Fruit fly (Drosophila melanogaster) whole organism, adult: Measurements from ENCODE around the gene Gyc89Da.

Source experiments
- CG11617 ChIP-seq: fragments of 200-800 bp; sonication (Bioruptor generic); optimal IDR thresholded peaks from 2 replicates; lab custom pipeline; 2017; ENCODE audit warnings: mild to moderate bottlenecking, missing biosample characterization, missing genetic modification reagents, missing genetic modification characterization
- CG12768 ChIP-seq: fragments of 200-800 bp; sonication (Bioruptor generic); optimal IDR thresholded peaks from 2 replicates; lab custom pipeline; 2017; ENCODE audit warnings: missing biosample characterization, missing genetic modification characterization, mild to moderate bottlenecking, moderate library complexity, missing genetic modification reagents
- CG14711 ChIP-seq: fragments of 200-800 bp; sonication (Bioruptor generic); optimal IDR thresholded peaks from 2 replicates; lab custom pipeline; 2018; ENCODE audit warnings: missing biosample characterization, mild to moderate bottlenecking, missing genetic modification characterization, moderate library complexity
- CG1620 ChIP-seq: fragments of 200-800 bp; sonication (Bioruptor generic); optimal IDR thresholded peaks from 2 replicates; lab custom pipeline; 2016; ENCODE audit warnings: missing biosample characterization, missing genetic modification characterization
- CG33017 ChIP-seq: fragments of 200-800 bp; sonication (Bioruptor generic); optimal IDR thresholded peaks from 2 replicates; lab custom pipeline; 2018; ENCODE audit warnings: missing biosample characterization, mild to moderate bottlenecking, missing genetic modification characterization, moderate library complexity
- CG5204 ChIP-seq: fragments of 200-800 bp; sonication (Bioruptor generic); optimal IDR thresholded peaks from 2 replicates; lab custom pipeline; 2016; ENCODE audit warnings: missing biosample characterization, missing genetic modification characterization
- CG7045 ChIP-seq: fragments of 200-800 bp; sonication (Bioruptor generic); optimal IDR thresholded peaks from 2 replicates; lab custom pipeline; 2017; ENCODE audit warnings: missing biosample characterization, mild to moderate bottlenecking, missing genetic modification characterization
- Clk ChIP-seq: fragments of 200-800 bp; sonication (Bioruptor generic); optimal IDR thresholded peaks from 2 replicates; lab custom pipeline; 2017; ENCODE audit warnings: missing biosample characterization, missing genetic modification characterization
- Crg-1 ChIP-seq: fragments of 200-800 bp; sonication (Bioruptor generic); optimal IDR thresholded peaks from 2 replicates; lab custom pipeline; 2016; ENCODE audit warnings: missing biosample characterization, missing genetic modification characterization
- Hr96 ChIP-seq: fragments of 200-800 bp; sonication (Bioruptor generic); optimal IDR thresholded peaks from 2 replicates; lab custom pipeline; 2016; ENCODE audit warnings: missing biosample characterization, missing genetic modification characterization
- Mnt ChIP-seq: fragments of 200-800 bp; sonication (Bioruptor generic); optimal IDR thresholded peaks from 2 replicates; lab custom pipeline; 2016; ENCODE audit warnings: missing biosample characterization, mild to moderate bottlenecking, missing genetic modification characterization
- bab1 ChIP-seq: fragments of 200-800 bp; sonication (Bioruptor generic); optimal IDR thresholded peaks from 3 replicates; lab custom pipeline; 2019; ENCODE audit warnings: missing biosample characterization, mild to moderate bottlenecking, missing genetic modification characterization, moderate library complexity
- cic ChIP-seq: fragments of 200-800 bp; sonication (Bioruptor generic); optimal IDR thresholded peaks from 2 replicates; lab custom pipeline; 2017; ENCODE audit warnings: missing biosample characterization, mild to moderate bottlenecking, missing genetic modification characterization, moderate library complexity
- cnc ChIP-seq, 2 experiments: fragments of >200 bp; optimal IDR thresholded peaks; 2 replicates each; lab custom pipeline; 2017
- kay ChIP-seq: fragments of 200-800 bp; sonication (Bioruptor generic); peaks from one replicate; lab custom pipeline; 2016; ENCODE audit warnings: missing biosample characterization, missing genetic modification characterization, borderline replicate concordance
- ovo ChIP-seq: fragments of 200-800 bp; sonication (Bioruptor generic); optimal IDR thresholded peaks from 2 replicates; lab custom pipeline; 2016; ENCODE audit warnings: missing biosample characterization, missing genetic modification characterization
- pad ChIP-seq: fragments of 200-800 bp; sonication (Bioruptor generic); optimal IDR thresholded peaks from 3 replicates; lab custom pipeline; 2017; ENCODE audit warnings: missing biosample characterization, missing genetic modification characterization, mild to moderate bottlenecking, moderate library complexity, missing genetic modification reagents
- tj ChIP-seq: fragments of 200-800 bp; sonication (Bioruptor generic); optimal IDR thresholded peaks from 3 replicates; lab custom pipeline; 2017; ENCODE audit warnings: missing biosample characterization, mild to moderate bottlenecking, missing genetic modification characterization, moderate library complexity
- toe ChIP-seq: fragments of 200-800 bp; sonication (Bioruptor generic); optimal IDR thresholded peaks from 2 replicates; lab custom pipeline; 2016; ENCODE audit warnings: missing biosample characterization, missing genetic modification characterization

The Gyc89Da gene

DNA sequence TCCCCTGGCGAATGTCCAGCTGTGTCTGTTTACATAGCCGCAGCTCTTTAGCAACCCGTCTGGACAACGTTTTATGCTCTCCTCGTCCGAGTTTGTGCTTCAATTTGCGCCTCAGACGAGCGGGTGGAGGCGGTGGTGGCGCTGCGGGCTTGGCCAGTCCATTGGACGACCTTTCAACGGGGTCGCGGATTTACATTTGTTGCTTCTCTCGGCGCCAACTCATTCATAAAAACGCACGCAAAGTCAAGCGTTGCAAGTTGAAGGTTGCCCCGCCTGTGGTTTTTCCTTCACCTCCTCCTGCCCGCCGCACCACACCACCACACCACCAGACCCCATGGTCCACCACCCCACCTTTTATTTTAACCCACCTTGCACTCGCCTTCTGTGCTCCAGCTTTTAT, 35.3 kb downstream of the Gyc89Da start:
- no peak for TF ChIP-seq bab1 (GFP tag; lab: Kevin White, UChicago)
- no peak for TF ChIP-seq Clk
- no peak for TF ChIP-seq pad (GFP tag; lab: Kevin White, UChicago)
- no peak for TF ChIP-seq CG33017
- TF ChIP-seq tj (GFP tag; lab: Kevin White, UChicago): no peak
- no peak for TF ChIP-seq cnc (optimal IDR thresholded peaks at IDR 0.05; lab: Kevin White, UChicago)
- TF ChIP-seq CG14711 (tag; lab: Kevin White, UChicago): no peak
- no peak for TF ChIP-seq Hr96
- TF ChIP-seq toe: no peak
- no peak for TF ChIP-seq Crg-1 (GFP tag; lab: Kevin White, UChicago)
- TF ChIP-seq ovo: no peak
- no peak for TF ChIP-seq CG7045 (GFP tag; lab: Kevin White, UChicago)
- TF ChIP-seq CG11617 (GFP tag; lab: Kevin White, UChicago): no peak

DNA sequence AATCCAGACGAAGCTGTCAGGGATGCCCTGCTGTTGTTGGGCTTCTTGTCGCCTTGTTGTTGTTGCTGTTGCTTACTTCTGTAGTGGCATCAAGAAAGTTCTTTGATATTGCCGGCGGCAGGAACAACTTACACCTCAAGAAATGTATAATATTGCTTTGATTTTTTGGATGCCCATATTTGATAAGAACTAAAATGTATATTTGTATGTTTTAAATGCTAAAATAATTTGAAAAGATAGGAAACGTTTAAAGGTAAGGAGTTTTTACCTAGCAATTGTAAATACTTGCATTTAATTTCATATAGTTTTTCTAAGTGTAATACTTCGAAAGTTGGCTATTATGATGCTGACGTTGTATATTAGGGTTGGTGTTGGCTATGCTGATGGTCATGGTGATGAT, 37.7 kb downstream of the Gyc89Da start:
- no peak for TF ChIP-seq cnc (optimal IDR thresholded peaks at IDR 0.05; lab: Kevin White, UChicago)
- no peak for TF ChIP-seq CG7045 (GFP tag; lab: Kevin White, UChicago)
- no peak for TF ChIP-seq Crg-1 (GFP tag; lab: Kevin White, UChicago)
- no peak for TF ChIP-seq CG1620 (GFP tag; lab: Kevin White, UChicago)
- TF ChIP-seq bab1 (GFP tag; lab: Kevin White, UChicago): no peak
- TF ChIP-seq CG14711 (tag; lab: Kevin White, UChicago): no peak
- no peak for TF ChIP-seq Clk
- no peak for TF ChIP-seq CG12768 (GFP tag; lab: Kevin White, UChicago)
- no peak for TF ChIP-seq cic (GFP tag; lab: Kevin White, UChicago)

dm6 chr3R:16518150-16518662, 45.8 kb downstream of the Gyc89Da start:
- no peak for TF ChIP-seq CG14711 (tag; lab: Kevin White, UChicago)
- TF ChIP-seq bab1 (GFP tag; lab: Kevin White, UChicago): no peak
- no peak for TF ChIP-seq Hr96
- no peak for TF ChIP-seq cic (GFP tag; lab: Kevin White, UChicago)
- no peak for TF ChIP-seq CG33017
- TF ChIP-seq CG7045 (GFP tag; lab: Kevin White, UChicago): no peak
- TF ChIP-seq Mnt (GFP tag; lab: Kevin White, UChicago): no peak
- TF ChIP-seq pad (GFP tag; lab: Kevin White, UChicago): no peak

dm6 chr3R:16523395-16523794, 51.0 kb downstream of the Gyc89Da start:
- TF ChIP-seq Clk (no peak), CG5204 (GFP tag; lab: Kevin White, UChicago) (no peak), CG11617 (GFP tag; lab: Kevin White, UChicago) (no peak), bab1 (GFP tag; lab: Kevin White, UChicago) (no peak), Mnt (GFP tag; lab: Kevin White, UChicago) (no peak), CG14711 (tag; lab: Kevin White, UChicago) (no peak)

DNA sequence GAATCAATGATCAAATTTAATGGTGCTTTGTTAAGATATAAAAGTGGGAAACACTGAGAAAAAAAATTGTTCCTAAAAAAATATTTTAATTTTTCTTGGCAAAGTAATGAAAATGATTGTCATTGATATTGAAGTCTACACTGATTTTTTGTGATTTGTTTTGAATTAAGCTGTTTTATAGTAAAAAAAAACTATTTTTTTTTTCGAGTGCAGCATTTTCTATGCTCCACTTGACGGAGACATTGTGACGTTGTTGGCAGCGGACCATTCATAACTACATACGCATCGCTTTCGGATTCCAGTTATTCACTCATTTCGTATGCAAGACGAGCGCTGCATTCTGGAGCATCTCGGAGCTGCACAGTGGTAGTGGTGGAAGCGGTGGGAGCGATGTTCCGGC, 51.8 kb downstream of the Gyc89Da start:
- TF ChIP-seq Clk: no peak

DNA sequence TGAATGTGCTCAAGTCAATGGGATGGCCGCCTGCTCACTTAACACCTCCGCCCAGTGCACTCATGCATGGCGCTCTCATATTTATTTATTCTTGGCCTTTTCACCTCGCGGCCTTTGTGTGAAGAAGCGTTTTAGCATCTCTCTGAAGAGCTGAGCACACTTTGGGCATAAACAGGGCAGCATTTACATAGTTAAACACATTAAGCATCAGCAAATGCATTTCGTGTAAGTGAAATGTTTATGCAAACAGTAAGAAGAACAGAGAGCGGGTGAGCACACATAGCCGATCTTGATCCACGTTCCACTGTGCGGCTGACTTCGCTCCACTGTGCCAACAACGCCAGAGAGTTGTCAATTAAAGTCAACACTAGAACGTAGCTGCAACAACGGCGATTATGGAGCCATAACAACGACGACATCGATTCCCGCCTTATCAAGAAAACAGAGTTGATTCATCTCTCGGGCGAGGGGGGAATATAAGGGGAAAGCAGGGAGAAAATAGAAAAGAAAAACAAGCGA, 52.3 kb downstream of the Gyc89Da start:
- TF ChIP-seq CG12768 (GFP tag; lab: Kevin White, UChicago): no peak
- TF ChIP-seq kay (GFP tag; lab: Kevin White, UChicago): peak; percentile 32
